Fruit fly (Drosophila melanogaster) whole organism, adult: ENCODE measurements around the gene CG11656.
A peak's percentile ranks its signal among the peaks of the same experiment; 100 is the strongest.

Experiments used
- CG11617 ChIP-seq: fragments of 200-800 bp; sonication (Bioruptor generic); optimal IDR thresholded peaks from 2 replicates; lab custom pipeline; 2017; ENCODE audit warnings: mild to moderate bottlenecking, missing biosample characterization, missing genetic modification reagents, missing genetic modification characterization
- CG1620 ChIP-seq: fragments of 200-800 bp; sonication (Bioruptor generic); optimal IDR thresholded peaks from 2 replicates; lab custom pipeline; 2016; ENCODE audit warnings: missing biosample characterization, missing genetic modification characterization
- CG33017 ChIP-seq: fragments of 200-800 bp; sonication (Bioruptor generic); optimal IDR thresholded peaks from 2 replicates; lab custom pipeline; 2018; ENCODE audit warnings: missing biosample characterization, mild to moderate bottlenecking, missing genetic modification characterization, moderate library complexity
- Clk ChIP-seq: fragments of 200-800 bp; sonication (Bioruptor generic); optimal IDR thresholded peaks from 2 replicates; lab custom pipeline; 2017; ENCODE audit warnings: missing biosample characterization, missing genetic modification characterization
- Crg-1 ChIP-seq: fragments of 200-800 bp; sonication (Bioruptor generic); optimal IDR thresholded peaks from 2 replicates; lab custom pipeline; 2016; ENCODE audit warnings: missing biosample characterization, missing genetic modification characterization
- bab1 ChIP-seq: fragments of 200-800 bp; sonication (Bioruptor generic); optimal IDR thresholded peaks from 3 replicates; lab custom pipeline; 2019; ENCODE audit warnings: missing biosample characterization, mild to moderate bottlenecking, missing genetic modification characterization, moderate library complexity
- kay ChIP-seq: fragments of 200-800 bp; sonication (Bioruptor generic); peaks from one replicate; lab custom pipeline; 2016; ENCODE audit warnings: missing biosample characterization, missing genetic modification characterization, borderline replicate concordance
- pad ChIP-seq: fragments of 200-800 bp; sonication (Bioruptor generic); optimal IDR thresholded peaks from 3 replicates; lab custom pipeline; 2017; ENCODE audit warnings: missing biosample characterization, missing genetic modification characterization, mild to moderate bottlenecking, moderate library complexity, missing genetic modification reagents

- TF ChIP-seq Crg-1 (GFP tag; lab: Kevin White, UChicago) (no peak), Clk (GFP tag; lab: Kevin White, UChicago) (no peak), CG33017 (tag; lab: Kevin White, UChicago) (no peak), CG1620 (GFP tag; lab: Kevin White, UChicago) (no peak), CG11617 (no peak), kay (peak; percentile 44), bab1 (no peak), pad (GFP tag; lab: Kevin White, UChicago) (no peak)
Observed at dm6 chr3R:12967612-12968011, 42.1 kb upstream of the CG11656 start, which contains the start of the genes CG14384 and grsm.
